Fruit fly (Drosophila melanogaster) whole organism, embryonic: ENCODE results near the gene eIF3i.

Experiments
- Ada2b ChIP-seq: fragments of 200-800 bp; sonication (Bioruptor generic); IDR thresholded peaks from 2 replicates; pipeline ENCODE4 v1.3.6; 2022; ENCODE audit warnings: missing biosample characterization, missing genetic modification characterization
- Atf-2 ChIP-seq: fragments of 200-800 bp; sonication (Bioruptor generic); optimal IDR thresholded peaks from 2 replicates; lab custom pipeline; 2016; ENCODE audit warnings: missing biosample characterization, missing genetic modification characterization
- CG10565 ChIP-seq: fragments of 200-800 bp; sonication (Bioruptor generic); optimal IDR thresholded peaks from 3 replicates; lab custom pipeline; 2016; ENCODE audit warnings: missing biosample characterization, mild to moderate bottlenecking, missing genetic modification characterization
- CG15479 ChIP-seq: fragments of 200-800 bp; sonication (Bioruptor generic); optimal IDR thresholded peaks from 3 replicates; lab custom pipeline; 2019; ENCODE audit warnings: missing biosample characterization, mild to moderate bottlenecking, missing genetic modification characterization, moderate library complexity
- CG1603 ChIP-seq: fragments of 200-800 bp; sonication (Bioruptor generic); optimal IDR thresholded peaks from 2 replicates; lab custom pipeline; 2019; ENCODE audit warnings: missing biosample characterization, mild to moderate bottlenecking, missing genetic modification characterization, moderate library complexity
- CG17328 ChIP-seq: fragments of 200-800 bp; sonication (Bioruptor generic); IDR thresholded peaks from 2 replicates; pipeline ENCODE4 v1.3.6; 2022; ENCODE audit warnings: missing biosample characterization, missing genetic modification characterization
- CG17829 ChIP-seq: fragments of 200-800 bp; optimal IDR thresholded peaks from 2 replicates; lab custom pipeline; 2019; ENCODE audit warnings: missing biosample characterization, mild to moderate bottlenecking, missing genetic modification characterization, moderate library complexity
- CG17912 ChIP-seq: fragments of 200-800 bp; sonication (Bioruptor generic); optimal IDR thresholded peaks from 2 replicates; lab custom pipeline; 2018; ENCODE audit warnings: missing biosample characterization, mild to moderate bottlenecking, missing genetic modification characterization
- CG1792 ChIP-seq: fragments of 200-800 bp; sonication (Bioruptor generic); optimal IDR thresholded peaks from 2 replicates; lab custom pipeline; 2016; ENCODE audit warnings: missing biosample characterization, missing genetic modification characterization
- CG2875 ChIP-seq: fragments of 200-800 bp; sonication (Bioruptor generic); optimal IDR thresholded peaks from 2 replicates; lab custom pipeline; 2017; ENCODE audit warnings: missing biosample characterization, mild to moderate bottlenecking, missing genetic modification characterization, missing genetic modification reagents
- CG2889 ChIP-seq: fragments of 200-800 bp; sonication (Bioruptor generic); IDR thresholded peaks from 3 replicates; pipeline ENCODE4 v1.3.6; 2022; ENCODE audit warnings: missing biosample characterization, missing genetic modification characterization
- CG32772 ChIP-seq: fragments of 200-800 bp; sonication (Bioruptor generic); IDR thresholded peaks from 2 replicates; pipeline ENCODE4 v1.3.6; 2022; ENCODE audit warnings: missing biosample characterization, missing genetic modification characterization
- CG3838 ChIP-seq: fragments of 200-800 bp; sonication (Bioruptor generic); optimal IDR thresholded peaks from 3 replicates; lab custom pipeline; 2016; ENCODE audit warnings: missing biosample characterization, missing genetic modification characterization
- CG3847 ChIP-seq: fragments of 200-800 bp; sonication (Bioruptor generic); IDR thresholded peaks from 2 replicates; pipeline ENCODE4 v1.3.6; 2022; ENCODE audit warnings: missing biosample characterization, missing genetic modification characterization
- CG43689 ChIP-seq: fragments of 200-800 bp; sonication (Bioruptor generic); IDR thresholded peaks from 2 replicates; pipeline ENCODE4 v1.3.6; 2022; ENCODE audit warnings: missing biosample characterization, missing genetic modification characterization
- CG7357 ChIP-seq: fragments of 200-800 bp; sonication (Bioruptor generic); IDR thresholded peaks from 3 replicates; pipeline ENCODE4 v1.3.6; 2022; ENCODE audit warnings: missing biosample characterization, missing genetic modification characterization
- CG8765 ChIP-seq: fragments of 200-800 bp; sonication (Bioruptor generic); IDR thresholded peaks from 2 replicates; pipeline ENCODE4 v1.3.6; 2022; ENCODE audit warnings: missing biosample characterization, missing genetic modification characterization
- CG8944 ChIP-seq: fragments of 200-800 bp; sonication (Bioruptor generic); optimal IDR thresholded peaks from 3 replicates; lab custom pipeline; 2016; ENCODE audit warnings: missing biosample characterization, missing genetic modification characterization
- D19B ChIP-seq: fragments of 200-800 bp; sonication (Bioruptor generic); optimal IDR thresholded peaks from 2 replicates; lab custom pipeline; 2017; ENCODE audit warnings: missing biosample characterization, mild to moderate bottlenecking, missing genetic modification characterization
- Drgx ChIP-seq: fragments of 200-800 bp; sonication (Bioruptor generic); IDR thresholded peaks from 2 replicates; pipeline ENCODE4 v1.3.6; 2022; ENCODE audit warnings: missing biosample characterization, missing genetic modification characterization
- E2f2 ChIP-seq: fragments of 200-800 bp; sonication (Bioruptor generic); IDR thresholded peaks from 2 replicates; pipeline ENCODE4 v1.3.6; 2022; ENCODE audit warnings: missing biosample characterization, missing genetic modification characterization
- H15 ChIP-seq: fragments of 200-800 bp; sonication (Bioruptor generic); IDR thresholded peaks from 3 replicates; pipeline ENCODE4 v1.3.6; 2022; ENCODE audit warnings: missing biosample characterization, missing genetic modification characterization
- H2.0 ChIP-seq: fragments of 200-800 bp; sonication (Bioruptor generic); IDR thresholded peaks from 2 replicates; pipeline ENCODE4 v1.3.6; 2022; ENCODE audit warnings: missing biosample characterization, missing genetic modification characterization
- HLH3B ChIP-seq: fragments of 200-800 bp; sonication (Bioruptor generic); IDR thresholded peaks from 2 replicates; pipeline ENCODE4 v1.3.6; 2022; ENCODE audit warnings: missing biosample characterization, missing genetic modification characterization
- HmgD ChIP-seq: fragments of 200-800 bp; sonication (Bioruptor generic); optimal IDR thresholded peaks from 3 replicates; lab custom pipeline; 2016; ENCODE audit warnings: missing biosample characterization, missing genetic modification characterization
- Hr3 ChIP-seq: fragments of 200-800 bp; sonication (Bioruptor generic); optimal IDR thresholded peaks from 3 replicates; lab custom pipeline; 2016; ENCODE audit warnings: missing biosample characterization, missing genetic modification characterization
- Hr78 ChIP-seq, 2 experiments: fragments of 200-800 bp in 1 of 2; fragments of >200 bp in 1 of 2; sonication (Bioruptor generic) in 1 of 2; optimal IDR thresholded peaks; 2 replicates each; lab custom pipeline; 2017 to 2019; ENCODE audit warnings: missing biosample characterization in 2 of 2, missing genetic modification characterization in 2 of 2, mild to moderate bottlenecking in 1 of 2, moderate library complexity in 1 of 2
- Lim3 ChIP-seq: fragments of 200-800 bp; sonication (Bioruptor generic); IDR thresholded peaks from 2 replicates; pipeline ENCODE4 v1.3.6; 2022; ENCODE audit warnings: missing biosample characterization, missing genetic modification characterization
- Nf-YC ChIP-seq: fragments of 200-800 bp; optimal IDR thresholded peaks from 3 replicates; lab custom pipeline; 2019; ENCODE audit warnings: missing biosample characterization, mild to moderate bottlenecking, missing genetic modification characterization, moderate library complexity
- NfI ChIP-seq: fragments of 200-800 bp; sonication (Bioruptor generic); optimal IDR thresholded peaks from 3 replicates; lab custom pipeline; 2018; ENCODE audit warnings: missing biosample characterization, mild to moderate bottlenecking, missing genetic modification characterization, moderate library complexity
- Oli ChIP-seq: fragments of 200-800 bp; sonication (Bioruptor generic); optimal IDR thresholded peaks from 2 replicates; lab custom pipeline; 2018; ENCODE audit warnings: missing biosample characterization, mild to moderate bottlenecking, missing genetic modification characterization, moderate library complexity
- Pdp1 ChIP-seq, 2 experiments: fragments of 200-800 bp; sonication (Bioruptor generic); optimal IDR thresholded peaks; 3 replicates each; lab custom pipeline; 2016; ENCODE audit warnings: missing biosample characterization in 2 of 2, missing genetic modification characterization in 2 of 2, mild to moderate bottlenecking in 1 of 2, moderate library complexity in 1 of 2
- Poxn ChIP-seq: fragments of 200-800 bp; sonication (Bioruptor generic); IDR thresholded peaks from 2 replicates; pipeline ENCODE4 v1.3.6; 2022; ENCODE audit warnings: missing biosample characterization, missing genetic modification characterization
- al ChIP-seq: fragments of 200-800 bp; sonication (Bioruptor generic); IDR thresholded peaks from 2 replicates; pipeline ENCODE4 v1.3.6; 2022; ENCODE audit warnings: missing biosample characterization, missing genetic modification characterization
- ato ChIP-seq: fragments of 200-800 bp; sonication (Bioruptor generic); IDR thresholded peaks from 2 replicates; pipeline ENCODE4 v1.3.6; 2022; ENCODE audit warnings: missing biosample characterization, missing genetic modification characterization; ENCODE audit not compliant: partially characterized antibody
- chinmo ChIP-seq: fragments of 200-800 bp; sonication (Bioruptor generic); IDR thresholded peaks from 4 replicates; pipeline ENCODE4 v1.3.6; 2022; ENCODE audit warnings: missing biosample characterization, missing genetic modification characterization; ENCODE audit not compliant: partially characterized antibody
- ci ChIP-seq: fragments of 200-800 bp; sonication (Bioruptor generic); IDR thresholded peaks from 3 replicates; pipeline ENCODE4 v1.3.6; 2022; ENCODE audit warnings: missing biosample characterization, missing genetic modification characterization
- hbn ChIP-seq: fragments of 200-800 bp; sonication (Bioruptor generic); IDR thresholded peaks from 2 replicates; pipeline ENCODE4 v1.3.6; 2022; ENCODE audit warnings: missing biosample characterization, missing genetic modification characterization; ENCODE audit not compliant: partially characterized antibody
- lilli ChIP-seq: fragments of 200-800 bp; sonication (Bioruptor generic); optimal IDR thresholded peaks from 3 replicates; lab custom pipeline; 2016; ENCODE audit warnings: missing biosample characterization, missing genetic modification characterization
- lola ChIP-seq, 3 experiments: fragments of >200 bp in 2 of 3; fragments of 200-800 bp in 1 of 3; sonication (Bioruptor generic) in 1 of 3; optimal IDR thresholded peaks; 2 replicates each; lab custom pipeline; 2017 to 2019; ENCODE audit warnings: missing biosample characterization in 3 of 3, missing genetic modification characterization in 3 of 3, mild to moderate bottlenecking in 1 of 3, moderate library complexity in 1 of 3
- lov ChIP-seq, 2 experiments: fragments of 200-800 bp in 1 of 2; fragments of >200 bp in 1 of 2; sonication (Bioruptor generic) in 1 of 2; IDR thresholded peaks in 1 of 2; optimal IDR thresholded peaks in 1 of 2; 2 replicates in 1 of 2; 3 replicates in 1 of 2; pipeline versions ENCODE4 v1.3.6 to Lab custom; 2017 to 2022; ENCODE audit warnings: missing biosample characterization in 1 of 2, missing genetic modification characterization in 1 of 2
- nerfin-1 ChIP-seq: fragments of 200-800 bp; sonication (Bioruptor generic); optimal IDR thresholded peaks from 3 replicates; lab custom pipeline; 2019; ENCODE audit warnings: missing biosample characterization, mild to moderate bottlenecking, missing genetic modification characterization, moderate library complexity
- org-1 ChIP-seq: fragments of 200-800 bp; sonication (Bioruptor generic); optimal IDR thresholded peaks from 2 replicates; lab custom pipeline; 2017; ENCODE audit warnings: missing biosample characterization, missing genetic modification characterization
- pan ChIP-seq, 4 experiments: fragments of >200 bp in 3 of 4; fragments of 200-800 bp in 1 of 4; sonication (Bioruptor generic) in 1 of 4; optimal IDR thresholded peaks in 3 of 4; IDR thresholded peaks in 1 of 4; 2 replicates each; pipeline versions ENCODE4 v1.3.6 to Lab custom; 2017 to 2022; ENCODE audit warnings: missing biosample characterization in 2 of 4, missing genetic modification characterization in 2 of 4, mixed read lengths in 1 of 4
- pho ChIP-seq: fragments of 200-800 bp; sonication (Bioruptor generic); optimal IDR thresholded peaks from 2 replicates; lab custom pipeline; 2016; ENCODE audit warnings: missing biosample characterization, missing genetic modification characterization
- psq ChIP-seq: fragments of 200-800 bp; sonication (Bioruptor generic); optimal IDR thresholded peaks from 2 replicates; lab custom pipeline; 2017; ENCODE audit warnings: missing biosample characterization, missing genetic modification characterization
- ssp ChIP-seq: fragments of 200-800 bp; sonication (Bioruptor generic); IDR thresholded peaks from 2 replicates; pipeline ENCODE4 v1.3.6; 2022; ENCODE audit warnings: missing biosample characterization, missing genetic modification characterization
- vfl ChIP-seq: fragments of 200-800 bp; sonication (Bioruptor generic); optimal IDR thresholded peaks from 2 replicates; lab custom pipeline; 2016; ENCODE audit warnings: missing biosample characterization, missing genetic modification characterization

Gene eIF3i

dm6 chr2L:5000287-5000871, 32.8 kb upstream of the eIF3i start (continued):
- TF ChIP-seq chinmo (GFP tag; lab: Robert Waterston, UW): peak; percentile 72; the same call in 1 of the 4 replicates
- no peak for TF ChIP-seq CG43689 (GFP tag; lab: Robert Waterston, UW)
- peak; percentile 38 for TF ChIP-seq CG3838 (GFP tag; lab: Kevin White, UChicago)
- no peak for TF ChIP-seq ato (GFP tag; lab: Robert Waterston, UW)
- no peak for TF ChIP-seq pan (optimal IDR thresholded peaks at IDR 0.05; lab: Kevin White, UChicago)
- TF ChIP-seq pan (GFP tag; optimal IDR thresholded peaks at IDR 0.05 in 1 of 2, IDR thresholded peaks at IDR 0.05 in 1 of 2): peak in 1 of 2 experiments; percentile 82
- TF ChIP-seq E2f2 (GFP tag; lab: Robert Waterston, UW): peak; percentile 63
- TF ChIP-seq Nf-YC (tag; lab: Kevin White, UChicago): peak; percentile 81
- TF ChIP-seq CG15479 (GFP tag; lab: Kevin White, UChicago): peak; percentile 51
- peak; percentile 66 for TF ChIP-seq Atf-2 (GFP tag; lab: Kevin White, UChicago)
- no peak for TF ChIP-seq CG10565 (GFP tag; lab: Kevin White, UChicago)
- TF ChIP-seq psq (GFP tag; lab: Kevin White, UChicago): peak; percentile 60
- peak; percentile 56 to 85 for TF ChIP-seq Pdp1 (GFP tag; optimal IDR thresholded peaks at IDR 0.05; lab: Kevin White, UChicago)
- peak; percentile 75 for TF ChIP-seq Drgx (GFP tag; lab: Robert Waterston, UW)
- TF ChIP-seq CG3847: peak; percentile 81
- TF ChIP-seq CG2875 (GFP tag; lab: Kevin White, UChicago): peak; percentile 52
- peak; percentile 48 for TF ChIP-seq pho (GFP tag; lab: Kevin White, UChicago)
- TF ChIP-seq CG32772 (GFP tag; lab: Robert Waterston, UW): peak; percentile 70
- no peak for TF ChIP-seq CG17912
- TF ChIP-seq CG1603 (tag; lab: Kevin White, UChicago): peak; percentile 42
- peak; percentile 69 for TF ChIP-seq HmgD (GFP tag; lab: Kevin White, UChicago)
- peak; percentile 9 for TF ChIP-seq CG1792 (GFP tag; lab: Kevin White, UChicago)
- TF ChIP-seq lola (GFP tag; optimal IDR thresholded peaks at IDR 0.05; lab: Kevin White, UChicago): peak in 1 of 3 experiments; percentile 94
- TF ChIP-seq CG17328 (GFP tag; lab: Robert Waterston, UW): peak; percentile 84
- peak; percentile 71 for TF ChIP-seq CG8765 (GFP tag; lab: Robert Waterston, UW)
- peak; percentile 62 for TF ChIP-seq H2.0 (GFP tag; lab: Robert Waterston, UW)
- TF ChIP-seq HLH3B (GFP tag; lab: Robert Waterston, UW): peak; percentile 84
- 0 out of 3 replicates have a peak, but pooled peaks have one; percentile 45 for TF ChIP-seq H15
- TF ChIP-seq ci: peak; percentile 84
- TF ChIP-seq CG7357 (GFP tag; lab: Robert Waterston, UW): peak; percentile 72
- TF ChIP-seq CG8944 (GFP tag; lab: Kevin White, UChicago): peak; percentile 44
- peak; percentile 68; the same call in 2 of the 3 replicates for TF ChIP-seq CG2889 (GFP tag; lab: Robert Waterston, UW)
- TF ChIP-seq CG17829: peak; percentile 92
- peak; percentile 87 for TF ChIP-seq vfl (GFP tag; lab: Kevin White, UChicago)
- peak in 1 of 2 experiments; percentile 60 for TF ChIP-seq Hr78 (GFP tag; optimal IDR thresholded peaks at IDR 0.05; lab: Kevin White, UChicago)
- peak; percentile 84 for TF ChIP-seq Ada2b (GFP tag; lab: Robert Waterston, UW)
- TF ChIP-seq lilli (GFP tag; lab: Kevin White, UChicago): peak; percentile 86
- peak; percentile 75 for TF ChIP-seq nerfin-1 (tag; lab: Kevin White, UChicago)
- peak; percentile 68 for TF ChIP-seq Hr3 (GFP tag; lab: Kevin White, UChicago)
- TF ChIP-seq lov (optimal IDR thresholded peaks at IDR 0.05; lab: Kevin White, UChicago): no peak
- TF ChIP-seq lov (GFP tag; IDR thresholded peaks at IDR 0.05; lab: Robert Waterston, UW): 0 out of 3 replicates have a peak, but pooled peaks have one; percentile 61
- TF ChIP-seq hbn: no peak
- TF ChIP-seq Oli (tag; lab: Kevin White, UChicago): peak; percentile 86
- TF ChIP-seq Poxn (GFP tag; lab: Robert Waterston, UW): peak; percentile 56
- TF ChIP-seq Lim3: no peak; the same call in 1 of the 2 replicates
- peak; percentile 55 for TF ChIP-seq D19B
- TF ChIP-seq al (GFP tag; lab: Robert Waterston, UW): peak; percentile 79
- peak; percentile 75 for TF ChIP-seq NfI (GFP tag; lab: Kevin White, UChicago)
- peak; percentile 35 for TF ChIP-seq ssp
- TF ChIP-seq org-1 (GFP tag; lab: Kevin White, UChicago): peak; percentile 78
